Fruit fly (Drosophila melanogaster) whole organism, embryonic: ENCODE results near the gene Bx42.

ENCODE experiments used
- Atf-2 ChIP-seq: fragments of 200-800 bp; sonication (Bioruptor generic); optimal IDR thresholded peaks from 2 replicates; lab custom pipeline; 2016; ENCODE audit warnings: missing biosample characterization, missing genetic modification characterization
- BtbVII ChIP-seq: fragments of 200-800 bp; sonication (Bioruptor generic); optimal IDR thresholded peaks from 3 replicates; lab custom pipeline; 2017; ENCODE audit warnings: missing biosample characterization, mild to moderate bottlenecking, missing genetic modification characterization
- CG1024 ChIP-seq: fragments of 200-800 bp; sonication (Bioruptor generic); IDR thresholded peaks from 2 replicates; pipeline ENCODE4 v1.3.6; 2022; ENCODE audit warnings: missing biosample characterization, missing genetic modification characterization
- CG10274 ChIP-seq: fragments of 200-800 bp; sonication (Bioruptor generic); optimal IDR thresholded peaks from 3 replicates; lab custom pipeline; 2017; ENCODE audit warnings: missing biosample characterization, mild to moderate bottlenecking, missing genetic modification characterization
- CG10565 ChIP-seq: fragments of 200-800 bp; sonication (Bioruptor generic); optimal IDR thresholded peaks from 3 replicates; lab custom pipeline; 2016; ENCODE audit warnings: missing biosample characterization, mild to moderate bottlenecking, missing genetic modification characterization
- CG12071 ChIP-seq: fragments of 200-800 bp; sonication (Bioruptor generic); optimal IDR thresholded peaks from 3 replicates; lab custom pipeline; 2018; ENCODE audit warnings: missing biosample characterization, mild to moderate bottlenecking, missing genetic modification characterization
- CG13424 ChIP-seq: fragments of 200-800 bp; sonication (Bioruptor generic); optimal IDR thresholded peaks from 2 replicates; lab custom pipeline; 2019; ENCODE audit warnings: missing biosample characterization, mild to moderate bottlenecking, missing genetic modification characterization, moderate library complexity
- CG15479 ChIP-seq: fragments of 200-800 bp; sonication (Bioruptor generic); optimal IDR thresholded peaks from 3 replicates; lab custom pipeline; 2019; ENCODE audit warnings: missing biosample characterization, mild to moderate bottlenecking, missing genetic modification characterization, moderate library complexity
- CG17328 ChIP-seq: fragments of 200-800 bp; sonication (Bioruptor generic); IDR thresholded peaks from 2 replicates; pipeline ENCODE4 v1.3.6; 2022; ENCODE audit warnings: missing biosample characterization, missing genetic modification characterization
- CG32532 ChIP-seq: fragments of 200-800 bp; sonication (Bioruptor generic); IDR thresholded peaks from 2 replicates; pipeline ENCODE4 v1.3.6; 2022; ENCODE audit warnings: missing biosample characterization, missing genetic modification characterization
- CG32772 ChIP-seq: fragments of 200-800 bp; sonication (Bioruptor generic); IDR thresholded peaks from 2 replicates; pipeline ENCODE4 v1.3.6; 2022; ENCODE audit warnings: missing biosample characterization, missing genetic modification characterization
- CG3726 ChIP-seq: fragments of 200-800 bp; sonication (Bioruptor generic); IDR thresholded peaks from 3 replicates; pipeline ENCODE4, ENCODE4 v1.3.6; 2022; ENCODE audit warnings: missing biosample characterization, missing genetic modification characterization
- CG3847 ChIP-seq: fragments of 200-800 bp; sonication (Bioruptor generic); IDR thresholded peaks from 2 replicates; pipeline ENCODE4 v1.3.6; 2022; ENCODE audit warnings: missing biosample characterization, missing genetic modification characterization
- CG4360 ChIP-seq: fragments of 200-800 bp; sonication (Bioruptor generic); IDR thresholded peaks from 2 replicates; pipeline ENCODE4 v1.3.6; 2022; ENCODE audit warnings: missing biosample characterization, missing genetic modification characterization
- CG5180 ChIP-seq: fragments of 200-800 bp; sonication (Bioruptor generic); optimal IDR thresholded peaks from 3 replicates; lab custom pipeline; 2017; ENCODE audit warnings: missing biosample characterization, missing genetic modification characterization, mild to moderate bottlenecking, moderate library complexity, missing genetic modification reagents
- CG6175 ChIP-seq: fragments of 200-800 bp; sonication (Bioruptor generic); IDR thresholded peaks from 3 replicates; pipeline ENCODE4 v1.3.6; 2022; ENCODE audit warnings: missing biosample characterization, missing genetic modification characterization
- CG7556 ChIP-seq: fragments of 200-800 bp; sonication (Bioruptor generic); optimal IDR thresholded peaks from 2 replicates; lab custom pipeline; 2017; ENCODE audit warnings: missing biosample characterization, mild to moderate bottlenecking, missing genetic modification characterization
- CkIIα-i1 ChIP-seq: fragments of 200-800 bp; sonication (Bioruptor generic); IDR thresholded peaks from 2 replicates; pipeline ENCODE4 v1.3.6; 2022; ENCODE audit warnings: missing biosample characterization, missing genetic modification characterization
- Dad ChIP-seq: fragments of 200-800 bp; sonication (Bioruptor generic); optimal IDR thresholded peaks from 3 replicates; lab custom pipeline; 2016; ENCODE audit warnings: missing biosample characterization, missing genetic modification characterization
- Dek ChIP-seq: fragments of 200-800 bp; sonication (Bioruptor generic); optimal IDR thresholded peaks from 3 replicates; lab custom pipeline; 2019; ENCODE audit warnings: missing biosample characterization, mild to moderate bottlenecking, missing genetic modification characterization, moderate library complexity
- Doc3 ChIP-seq: fragments of 200-800 bp; sonication (Bioruptor generic); IDR thresholded peaks from 3 replicates; pipeline ENCODE4 v1.3.6; 2022; ENCODE audit warnings: missing biosample characterization, missing genetic modification characterization; ENCODE audit not compliant: partially characterized antibody
- Dp ChIP-seq: fragments of 200-800 bp; sonication (Bioruptor generic); optimal IDR thresholded peaks from 2 replicates; lab custom pipeline; 2018; ENCODE audit warnings: missing biosample characterization, mild to moderate bottlenecking, missing genetic modification characterization, moderate library complexity
- Fer3 ChIP-seq: fragments of 200-800 bp; sonication (Bioruptor generic); optimal IDR thresholded peaks from 2 replicates; lab custom pipeline; 2018; ENCODE audit warnings: missing biosample characterization, mild to moderate bottlenecking, missing genetic modification characterization, moderate library complexity
- HLH3B ChIP-seq: fragments of 200-800 bp; sonication (Bioruptor generic); IDR thresholded peaks from 2 replicates; pipeline ENCODE4 v1.3.6; 2022; ENCODE audit warnings: missing biosample characterization, missing genetic modification characterization
- Hmx ChIP-seq: fragments of 200-800 bp; sonication (Bioruptor generic); optimal IDR thresholded peaks from 2 replicates; lab custom pipeline; 2016; ENCODE audit warnings: missing biosample characterization, missing genetic modification characterization
- MESR4 ChIP-seq: fragments of 200-800 bp; sonication (Bioruptor generic); optimal IDR thresholded peaks from 2 replicates; lab custom pipeline; 2018; ENCODE audit warnings: missing biosample characterization, mild to moderate bottlenecking, missing genetic modification characterization, moderate library complexity
- Mes4 ChIP-seq: fragments of 200-800 bp; sonication (Bioruptor generic); optimal IDR thresholded peaks from 2 replicates; lab custom pipeline; 2016; ENCODE audit warnings: missing biosample characterization, missing genetic modification characterization
- Myb ChIP-seq: fragments of 200-800 bp; sonication (Bioruptor generic); optimal IDR thresholded peaks from 2 replicates; lab custom pipeline; 2016; ENCODE audit warnings: missing biosample characterization, missing genetic modification characterization
- Nf-YB ChIP-seq: fragments of 200-800 bp; sonication (Bioruptor generic); optimal IDR thresholded peaks from 3 replicates; lab custom pipeline; 2019; ENCODE audit warnings: missing biosample characterization, mild to moderate bottlenecking, missing genetic modification characterization, moderate library complexity
- Oli ChIP-seq: fragments of 200-800 bp; sonication (Bioruptor generic); optimal IDR thresholded peaks from 2 replicates; lab custom pipeline; 2018; ENCODE audit warnings: missing biosample characterization, mild to moderate bottlenecking, missing genetic modification characterization, moderate library complexity
- Sry-β ChIP-seq: fragments of 200-800 bp; sonication (Bioruptor generic); optimal IDR thresholded peaks from 2 replicates; lab custom pipeline; 2018; ENCODE audit warnings: missing biosample characterization, mild to moderate bottlenecking, missing genetic modification characterization, moderate library complexity
- YL-1 ChIP-seq: fragments of 200-800 bp; sonication (Bioruptor generic); optimal IDR thresholded peaks from 3 replicates; lab custom pipeline; 2017; ENCODE audit warnings: missing biosample characterization, mild to moderate bottlenecking, missing genetic modification characterization
- bsh ChIP-seq, 2 experiments: fragments of 200-800 bp; sonication (Bioruptor generic); optimal IDR thresholded peaks; 2 replicates each; lab custom pipeline; 2017 to 2018; ENCODE audit warnings: mild to moderate bottlenecking in 2 of 2, missing biosample characterization in 2 of 2, missing genetic modification characterization in 2 of 2, moderate library complexity in 1 of 2
- cad ChIP-seq: fragments of >200 bp; optimal IDR thresholded peaks from 2 replicates; lab custom pipeline; 2017; ENCODE audit warnings: missing biosample characterization, missing genetic modification characterization
- chm ChIP-seq: fragments of 200-800 bp; sonication (Bioruptor generic); IDR thresholded peaks from 2 replicates; pipeline ENCODE4 v1.3.6; 2022; ENCODE audit warnings: missing biosample characterization, missing genetic modification characterization
- chn ChIP-seq: fragments of 200-800 bp; sonication (Bioruptor generic); optimal IDR thresholded peaks from 2 replicates; lab custom pipeline; 2016; ENCODE audit warnings: missing biosample characterization, missing genetic modification characterization
- crol ChIP-seq: fragments of 200-800 bp; sonication (Bioruptor generic); IDR thresholded peaks from 2 replicates; pipeline ENCODE4 v1.3.6; 2022; ENCODE audit warnings: missing biosample characterization, missing genetic modification characterization
- fd96Cb ChIP-seq: fragments of 200-800 bp; sonication (Bioruptor generic); optimal IDR thresholded peaks from 2 replicates; lab custom pipeline; 2018; ENCODE audit warnings: missing biosample characterization, mild to moderate bottlenecking, missing genetic modification characterization, moderate library complexity
- grn ChIP-seq: fragments of 200-800 bp; sonication (Bioruptor generic); optimal IDR thresholded peaks from 3 replicates; lab custom pipeline; 2017; ENCODE audit warnings: missing biosample characterization, missing genetic modification characterization
- jing ChIP-seq: fragments of 200-800 bp; sonication (Bioruptor generic); optimal IDR thresholded peaks from 2 replicates; lab custom pipeline; 2018; ENCODE audit warnings: missing biosample characterization, mild to moderate bottlenecking, missing genetic modification characterization
- kni ChIP-seq: fragments of 200-800 bp; sonication (Bioruptor generic); optimal IDR thresholded peaks from 3 replicates; lab custom pipeline; 2017; ENCODE audit warnings: mild to moderate bottlenecking, missing biosample characterization, missing genetic modification reagents, missing genetic modification characterization
- luna ChIP-seq: fragments of 200-800 bp; sonication (Bioruptor generic); optimal IDR thresholded peaks from 2 replicates; lab custom pipeline; 2016; ENCODE audit warnings: missing biosample characterization, missing genetic modification characterization
- pnt ChIP-seq: fragments of 200-800 bp; sonication (Bioruptor generic); optimal IDR thresholded peaks from 3 replicates; lab custom pipeline; 2016; ENCODE audit warnings: missing biosample characterization, missing genetic modification characterization
- prd ChIP-seq, 3 experiments: fragments of >200 bp in 2 of 3; fragments of 200-800 bp in 1 of 3; sonication (Bioruptor generic) in 1 of 3; optimal IDR thresholded peaks in 2 of 3; IDR thresholded peaks in 1 of 3; 2 replicates in 2 of 3; 3 replicates in 1 of 3; pipeline versions ENCODE4 v1.3.6 to Lab custom; 2017 to 2022; ENCODE audit warnings: missing biosample characterization in 1 of 3, missing genetic modification characterization in 1 of 3
- sd ChIP-seq: fragments of 200-800 bp; sonication (Bioruptor generic); optimal IDR thresholded peaks from 3 replicates; lab custom pipeline; 2018; ENCODE audit warnings: missing biosample characterization, mild to moderate bottlenecking, missing genetic modification characterization, moderate library complexity
- sisA ChIP-seq: fragments of 200-800 bp; sonication (Bioruptor generic); IDR thresholded peaks from 2 replicates; pipeline ENCODE4 v1.3.6; 2022; ENCODE audit warnings: missing biosample characterization, missing genetic modification characterization
- stwl ChIP-seq: fragments of 200-800 bp; sonication (Bioruptor generic); optimal IDR thresholded peaks from 3 replicates; lab custom pipeline; 2018; ENCODE audit warnings: missing biosample characterization, mild to moderate bottlenecking, missing genetic modification characterization, moderate library complexity
- toy ChIP-seq: fragments of 200-800 bp; sonication (Bioruptor generic); IDR thresholded peaks from 2 replicates; pipeline ENCODE4 v1.3.6; 2022; ENCODE audit warnings: missing biosample characterization, missing genetic modification characterization
- ttk ChIP-seq: fragments of 200-800 bp; sonication (Bioruptor generic); IDR thresholded peaks from 2 replicates; pipeline ENCODE4 v2.1.2; 2022; ENCODE audit warnings: missing biosample characterization, missing genetic modification characterization
- zf30C ChIP-seq: fragments of 200-800 bp; sonication (Bioruptor generic); optimal IDR thresholded peaks from 3 replicates; lab custom pipeline; 2018; ENCODE audit warnings: missing biosample characterization, mild to moderate bottlenecking, missing genetic modification characterization

Gene Bx42

dm6 chrX:9152127-9152598 lies 45.8 kb upstream of the Bx42 start (continued):
- TF ChIP-seq ttk (GFP tag; lab: Robert Waterston, UW) (0 out of 2 replicates have a peak, but pooled peaks have one; percentile 22), jing (no peak), zf30C (GFP tag; lab: Kevin White, UChicago) (peak; percentile 43), CG17328 (GFP tag; lab: Robert Waterston, UW) (0 out of 2 replicates have a peak, but pooled peaks have one; percentile 11), Doc3 (GFP tag; lab: Robert Waterston, UW) (no peak), sisA (GFP tag; lab: Robert Waterston, UW) (no peak), chn (peak; percentile 86), kni (peak; percentile 76), CG15479 (GFP tag; lab: Kevin White, UChicago) (no peak), Mes4 (GFP tag; lab: Kevin White, UChicago) (no peak), Oli (tag; lab: Kevin White, UChicago) (no peak), fd96Cb (tag; lab: Kevin White, UChicago) (no peak), Sry-β (GFP tag; lab: Kevin White, UChicago) (no peak), CG32772 (GFP tag; lab: Robert Waterston, UW) (0 out of 2 replicates have a peak, but pooled peaks have one; percentile 29), CG3726 (GFP tag; lab: Robert Waterston, UW) (no peak), CG10274 (GFP tag; lab: Kevin White, UChicago) (no peak), HLH3B (GFP tag; lab: Robert Waterston, UW) (peak; percentile 53; the same call in 1 of the 2 replicates), Dad (GFP tag; lab: Kevin White, UChicago) (peak; percentile 6), CG4360 (no peak), cad (GFP tag; lab: Kevin White, UChicago) (no peak), CkIIα-i1 (GFP tag; lab: Robert Waterston, UW) (no peak), sd (peak; percentile 4), bsh (GFP tag; optimal IDR thresholded peaks at IDR 0.05; lab: Kevin White, UChicago) (peak; percentile 19 to 20), YL-1 (GFP tag; lab: Kevin White, UChicago) (peak; percentile 58), Fer3 (no peak), luna (no peak), chm (GFP tag; lab: Robert Waterston, UW) (peak; percentile 64; the same call in 1 of the 2 replicates), Nf-YB (GFP tag; lab: Kevin White, UChicago) (peak; percentile 53), Myb (GFP tag; lab: Kevin White, UChicago) (no peak), Hmx (GFP tag; lab: Kevin White, UChicago) (no peak), CG1024 (GFP tag; lab: Robert Waterston, UW) (peak; percentile 22; the same call in 1 of the 2 replicates), CG12071 (GFP tag; lab: Kevin White, UChicago) (no peak), CG13424 (tag; lab: Kevin White, UChicago) (peak; percentile 2), BtbVII (GFP tag; lab: Kevin White, UChicago) (peak; percentile 31), pnt (GFP tag; lab: Kevin White, UChicago) (no peak), CG32532 (GFP tag; lab: Robert Waterston, UW) (peak; percentile 65; the same call in 1 of the 2 replicates), Atf-2 (GFP tag; lab: Kevin White, UChicago) (no peak), Dp (GFP tag; lab: Kevin White, UChicago) (no peak), MESR4 (peak; percentile 40), CG7556 (GFP tag; lab: Kevin White, UChicago) (peak; percentile 32), Dek (tag; lab: Kevin White, UChicago) (peak; percentile 35), CG10565 (GFP tag; lab: Kevin White, UChicago) (no peak), stwl (no peak), toy (GFP tag; lab: Robert Waterston, UW) (no peak), CG3847 (peak; percentile 36), grn (no peak), CG5180 (GFP tag; lab: Kevin White, UChicago) (peak; percentile 36), CG6175 (GFP tag; lab: Robert Waterston, UW) (0 out of 3 replicates have a peak, but pooled peaks have one; percentile 38), prd (optimal IDR thresholded peaks at IDR 0.05; lab: Kevin White, UChicago) (no peak), prd (GFP tag; IDR thresholded peaks at IDR 0.05; lab: Robert Waterston, UW) (0 out of 3 replicates have a peak, but pooled peaks have one; percentile 39), crol (GFP tag; lab: Robert Waterston, UW) (no peak)
